Fruit fly (Drosophila melanogaster): ENCODE data around the gene CG3225.

CG3225 gene

dm6 chr2L:4797643-4798042 is 20.4 kb downstream of the CG3225 start (continued):
- no peak for TF ChIP-seq CG11398 (GFP tag; optimal IDR thresholded peaks at IDR 0.05)
- no peak for TF ChIP-seq B-H1 (GFP tag; IDR thresholded peaks at IDR 0.05)
- peak; percentile 39 for TF ChIP-seq CG4424 (GFP tag; optimal IDR thresholded peaks at IDR 0.05)
- no peak for TF ChIP-seq Abd-B (GFP tag; optimal IDR thresholded peaks at IDR 0.05)
- no peak for TF ChIP-seq CG4360 (GFP tag; IDR thresholded peaks at IDR 0.05)
- TF ChIP-seq CG9876 (GFP tag; optimal IDR thresholded peaks at IDR 0.05) = no peak
- no peak for TF ChIP-seq grau (tag; optimal IDR thresholded peaks at IDR 0.05)
- TF ChIP-seq H15 (GFP tag; IDR thresholded peaks at IDR 0.05) = no peak
- no peak for TF ChIP-seq CG33557 (GFP tag; optimal IDR thresholded peaks at IDR 0.05)
- no peak for TF ChIP-seq zen (tag; optimal IDR thresholded peaks at IDR 0.05)
- TF ChIP-seq Hr78 (GFP tag; optimal IDR thresholded peaks at IDR 0.05) = peak in 1 of 2 experiments; percentile 29
- no peak for TF ChIP-seq croc (GFP tag; conservative IDR thresholded peaks at IDR 0.05)
- TF ChIP-seq CG17829 (tag; optimal IDR thresholded peaks at IDR 0.05) = peak; percentile 17
- TF ChIP-seq Spps (tag; optimal IDR thresholded peaks at IDR 0.05) = peak; percentile 17
- TF ChIP-seq CG2199 (GFP tag; IDR thresholded peaks at IDR 0.05) = no peak
- peak; percentile 36; the same call in 1 of the 2 replicates for TF ChIP-seq CG4404 (GFP tag; IDR thresholded peaks at IDR 0.05)
- TF ChIP-seq CG11696 (GFP tag; IDR thresholded peaks at IDR 0.05) = no peak
- no peak for TF ChIP-seq crol (GFP tag; IDR thresholded peaks at IDR 0.05)
- no peak for TF ChIP-seq CG10267 (tag; optimal IDR thresholded peaks at IDR 0.05)
- TF ChIP-seq vvl (GFP tag; IDR thresholded peaks at IDR 0.05) = no peak
- no peak for TF ChIP-seq CG14014 (GFP tag; IDR thresholded peaks at IDR 0.05)
- TF ChIP-seq CG11504 (tag; optimal IDR thresholded peaks at IDR 0.05) = no peak
- TF ChIP-seq HLH54F (GFP tag; optimal IDR thresholded peaks at IDR 0.05) = no peak
- no peak for TF ChIP-seq prd (optimal IDR thresholded peaks at IDR 0.05)
- peak; percentile 28; the same call in 2 of the 3 replicates for TF ChIP-seq prd (GFP tag; IDR thresholded peaks at IDR 0.05)
- TF ChIP-seq sug (tag; optimal IDR thresholded peaks at IDR 0.05) = no peak
- TF ChIP-seq Xrp1 (GFP tag; IDR thresholded peaks at IDR 0.05) = peak; percentile 53
- no peak for TF ChIP-seq CG2120 (GFP tag; optimal IDR thresholded peaks at IDR 0.05)
- TF ChIP-seq Six4 (GFP tag; optimal IDR thresholded peaks at IDR 0.05) = no peak
- no peak for TF ChIP-seq lilli (GFP tag; optimal IDR thresholded peaks at IDR 0.05)
- peak; percentile 44 for TF ChIP-seq CG18262 (tag; optimal IDR thresholded peaks at IDR 0.05)
- peak; percentile 29 for TF ChIP-seq phol (tag; optimal IDR thresholded peaks at IDR 0.05)
- TF ChIP-seq trem (tag; optimal IDR thresholded peaks at IDR 0.05) = peak; percentile 1
- TF ChIP-seq CG2202 (tag; optimal IDR thresholded peaks at IDR 0.05) = no peak
- no peak for TF ChIP-seq kah (GFP tag; optimal IDR thresholded peaks at IDR 0.05)
- TF ChIP-seq Blimp-1 (GFP tag; optimal IDR thresholded peaks at IDR 0.05) = peak; percentile 84

- TF ChIP-seq CG18599 (GFP tag; optimal IDR thresholded peaks at IDR 0.05) (no peak), Side (GFP tag; optimal IDR thresholded peaks at IDR 0.05) (no peak), H15 (GFP tag; IDR thresholded peaks at IDR 0.05) (no peak), luna (GFP tag; optimal IDR thresholded peaks at IDR 0.05) (no peak), Hr78 (GFP tag; optimal IDR thresholded peaks at IDR 0.05) (no peak), Meics (GFP tag; optimal IDR thresholded peaks at IDR 0.05) (no peak), Bteb2 (GFP tag; optimal IDR thresholded peaks at IDR 0.05) (no peak), CG13894 (tag; optimal IDR thresholded peaks at IDR 0.05) (no peak), gcm (GFP tag; optimal IDR thresholded peaks at IDR 0.05) (no peak), zfh1 (GFP tag; IDR thresholded peaks at IDR 0.05) (no peak), CG7745 (tag; optimal IDR thresholded peaks at IDR 0.05) (no peak), CG16815 (GFP tag; optimal IDR thresholded peaks at IDR 0.05) (no peak), HmgD (GFP tag; optimal IDR thresholded peaks at IDR 0.05) (no peak), D19A (tag; optimal IDR thresholded peaks at IDR 0.05) (no peak), MBD-R2 (GFP tag; IDR thresholded peaks at IDR 0.05) (peak; percentile 90), CG14050 (GFP tag; IDR thresholded peaks at IDR 0.05) (no peak), Max (GFP tag; optimal IDR thresholded peaks at IDR 0.05) (no peak), HLH4C (GFP tag; IDR thresholded peaks at IDR 0.05; ENCODE audit: partially characterized antibody) (no peak), CG30431 (GFP tag; optimal IDR thresholded peaks at IDR 0.05) (no peak), phol (tag; optimal IDR thresholded peaks at IDR 0.05) (peak; percentile 14), ERR (GFP tag; optimal IDR thresholded peaks at IDR 0.05) (no peak)
Measured at dm6 chr2L:4794524-4794804, 23.6 kb downstream of the CG3225 start, which contains the start of gene CG3294. CG3294 (plus strand) TSS chr2L:4794549.

Data from whole organism, embryonic.